Worm (Caenorhabditis elegans): ENCODE results near the gene clec-195.
"Not testable (repeated sequence)": the region's sequence is repeated elsewhere in the genome, so short reads cannot be mapped to it uniquely, and the experiment has no call there.

The clec-195 gene

ce11 chrIV:17045691-17046090 is at the start of gene clec-195:
Gene clec-195, minus strand, starts transcription at chrIV:17045791.
- TF ChIP-seq dao-5 (tag; optimal IDR thresholded peaks at IDR 0.05) = no peak
- no peak for TF ChIP-seq W03F9.2 (tag; optimal IDR thresholded peaks at IDR 0.05)
- no peak for TF ChIP-seq him-1 (tag; optimal IDR thresholded peaks at IDR 0.05)

- TF ChIP-seq dao-5 (tag; optimal IDR thresholded peaks at IDR 0.05) (no peak), W03F9.2 (tag; optimal IDR thresholded peaks at IDR 0.05) (no peak), him-1 (tag; optimal IDR thresholded peaks at IDR 0.05) (no peak)
Observed at ce11 chrIV:17093701-17094100, 48.1 kb upstream of the clec-195 start, which contains the start of gene Y116A8C.29. Gene Y116A8C.29, plus strand, starts transcription at chrIV:17094028.

- TF ChIP-seq W03F9.2 (tag; optimal IDR thresholded peaks at IDR 0.05) (no peak), him-1 (tag; optimal IDR thresholded peaks at IDR 0.05) (no peak), dao-5 (tag; optimal IDR thresholded peaks at IDR 0.05) (no peak)
Observed at ce11 chrIV:17088849-17089248, 43.3 kb upstream of the clec-195 start, which contains the start of gene Y116A8C.43. Gene Y116A8C.43, plus strand, starts transcription at chrIV:17088851.

ce11 chrIV:17087384-17088099 is 42.0 kb upstream of the clec-195 start, which contains the start of the genes snx-13 and snr-1:
Gene snx-13, minus strand, starts transcription at chrIV:17087438.
Gene snr-1, plus strand, starts transcription at chrIV:17088049.
- TF ChIP-seq W03F9.2 (tag; optimal IDR thresholded peaks at IDR 0.05) (peak; percentile 89), him-1 (tag; optimal IDR thresholded peaks at IDR 0.05) (peak; percentile 39), dao-5 (tag; optimal IDR thresholded peaks at IDR 0.05) (peak; percentile 31)

ce11 chrIV:17084839-17085238 is 39.2 kb upstream of the clec-195 start:
- TF ChIP-seq dao-5 (tag; optimal IDR thresholded peaks at IDR 0.05) = no peak
- no peak for TF ChIP-seq him-1 (tag; optimal IDR thresholded peaks at IDR 0.05)
- TF ChIP-seq W03F9.2 (tag; optimal IDR thresholded peaks at IDR 0.05) = no peak

ce11 chrIV:17084317-17084716 is 38.7 kb upstream of the clec-195 start:
- TF ChIP-seq him-1 (tag; optimal IDR thresholded peaks at IDR 0.05) = no peak
- no peak for TF ChIP-seq W03F9.2 (tag; optimal IDR thresholded peaks at IDR 0.05)
- no peak for TF ChIP-seq dao-5 (tag; optimal IDR thresholded peaks at IDR 0.05)

- TF ChIP-seq dao-5 (tag; optimal IDR thresholded peaks at IDR 0.05) = no peak
- no peak for TF ChIP-seq W03F9.2 (tag; optimal IDR thresholded peaks at IDR 0.05)
- TF ChIP-seq him-1 (tag; optimal IDR thresholded peaks at IDR 0.05) = no peak
Observed at ce11 chrIV:17078649-17079048, 33.1 kb upstream of the clec-195 start, which contains the start of gene Y116A8C.25. Gene Y116A8C.25, minus strand, starts transcription at chrIV:17078749.

- TF ChIP-seq him-1, W03F9.2, dao-5 (tag; optimal IDR thresholded peaks at IDR 0.05): not testable (repeated sequence)
Observed at ce11 chrIV:17070791-17071190, 25.2 kb upstream of the clec-195 start, which contains the start of gene Y116A8C.24. Gene Y116A8C.24, minus strand, starts transcription at chrIV:17070891.

- not testable (repeated sequence) for TF ChIP-seq W03F9.2, dao-5, him-1 (tag; optimal IDR thresholded peaks at IDR 0.05)
Observed at ce11 chrIV:17064937-17065336, 19.3 kb upstream of the clec-195 start, which contains the start of gene Y116A8C.465. Gene Y116A8C.465, plus strand, starts transcription at chrIV:17065237.

ce11 chrIV:17063700-17064099 is 18.1 kb upstream of the clec-195 start, which contains the start of gene Y116A8C.467:
Gene Y116A8C.467, minus strand, starts transcription at chrIV:17063800.
- not testable (repeated sequence) for TF ChIP-seq him-1, W03F9.2, dao-5 (tag; optimal IDR thresholded peaks at IDR 0.05)

- TF ChIP-seq dao-5 (tag; optimal IDR thresholded peaks at IDR 0.05) (no peak), W03F9.2 (tag; optimal IDR thresholded peaks at IDR 0.05) (no peak), him-1 (tag; optimal IDR thresholded peaks at IDR 0.05) (no peak)
Observed at ce11 chrIV:17058036-17058435, 12.4 kb upstream of the clec-195 start, which contains the start of gene Y116A8C.44. Gene Y116A8C.44, minus strand, starts transcription at chrIV:17058136.

ce11 chrIV:17053261-17053660 is 7.7 kb upstream of the clec-195 start, which contains the start of gene Y116A8C.23:
Gene Y116A8C.23, plus strand, starts transcription at chrIV:17053561.
- TF ChIP-seq dao-5 (tag; optimal IDR thresholded peaks at IDR 0.05) (no peak), him-1 (tag; optimal IDR thresholded peaks at IDR 0.05) (no peak), W03F9.2 (tag; optimal IDR thresholded peaks at IDR 0.05) (no peak)

- TF ChIP-seq dao-5 (tag; optimal IDR thresholded peaks at IDR 0.05) = no peak
- no peak for TF ChIP-seq him-1 (tag; optimal IDR thresholded peaks at IDR 0.05)
Observed at ce11 chrIV:17048257-17048656, 2.7 kb upstream of the clec-195 start, which contains the start of gene athp-3. Gene athp-3, minus strand, starts transcription at chrIV:17048357.

ce11 chrIV:17040618-17041017 is 5.0 kb downstream of the clec-195 start, which contains the start of gene Y116A8C.20:
Gene Y116A8C.20, plus strand, starts transcription at chrIV:17040918.
- no peak for TF ChIP-seq W03F9.2 (tag; optimal IDR thresholded peaks at IDR 0.05)
- TF ChIP-seq dao-5 (tag; optimal IDR thresholded peaks at IDR 0.05) = no peak
- no peak for TF ChIP-seq him-1 (tag; optimal IDR thresholded peaks at IDR 0.05)
